ENCODE assay signal across 7 worm cellular contexts in the genomic region with DNA sequence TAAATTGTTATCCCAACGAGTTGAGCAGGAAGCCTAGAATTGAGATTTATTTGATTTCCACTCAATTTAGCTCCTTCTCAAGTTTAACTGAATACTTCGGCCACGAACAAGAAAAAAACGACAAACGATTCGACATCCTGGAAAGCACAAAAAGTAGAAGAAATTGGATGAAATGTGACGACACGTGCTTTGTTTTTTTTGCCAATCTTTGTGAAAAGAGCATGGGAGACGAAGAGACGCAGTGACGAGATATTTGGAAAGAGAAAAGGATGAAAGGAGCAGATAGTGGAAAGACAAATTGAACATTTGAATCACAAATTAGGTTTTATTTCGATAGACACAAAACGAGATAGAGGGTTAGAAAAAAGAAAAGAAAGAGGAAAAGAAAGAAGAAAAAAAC.
TF ChIP-seq lines count a peak whose summit lies in the region.

No protein-coding gene starts in this region.

TF ChIP-seq in whole organism, L1 larva, 84 proteins besides CTCF, POLR2A, EP300 and RAD21 (continues in another document):
- peak in 1 of 2 experiments; percentile 45 for TF ChIP-seq lsy-2 (tag; optimal IDR thresholded peaks at IDR 0.05; lab: Kevin White, UChicago)
- peak in 1 of 3 experiments; percentile 6 for TF ChIP-seq ceh-82 (tag; optimal IDR thresholded peaks at IDR 0.05; lab: Kevin White, UChicago)
- TF ChIP-seq fkh-10 (GFP tag; optimal IDR thresholded peaks at IDR 0.05; lab: Kevin White, UChicago): peak; percentile 76
- TF ChIP-seq efl-1 (optimal IDR thresholded peaks at IDR 0.05; lab: Kevin White, UChicago): peak in 1 of 2 experiments; percentile 5
- TF ChIP-seq efl-1 (GFP tag; optimal IDR thresholded peaks at IDR 0.05 in 1 of 2; lab: Kevin White, UChicago): no peak
- peak; percentile 84 for TF ChIP-seq lin-14 (GFP tag; optimal IDR thresholded peaks at IDR 0.05; lab: Kevin White, UChicago)
- TF ChIP-seq nhr-47 (tag; optimal IDR thresholded peaks at IDR 0.05; lab: Kevin White, UChicago): peak; percentile 38
- TF ChIP-seq ceh-63 (GFP tag; optimal IDR thresholded peaks at IDR 0.05; lab: Kevin White, UChicago): peak; percentile 56
- TF ChIP-seq unc-86 (tag; optimal IDR thresholded peaks at IDR 0.05; lab: Kevin White, UChicago): no peak
- peak; percentile 19 for TF ChIP-seq tbx-2 (tag; optimal IDR thresholded peaks at IDR 0.05; lab: Kevin White, UChicago)
- TF ChIP-seq mef-2 (tag; optimal IDR thresholded peaks at IDR 0.05; lab: Kevin White, UChicago): no peak
- TF ChIP-seq nhr-85 (tag; lab: Kevin White, UChicago): no peak

TF ChIP-seq in whole organism, L2 larva, 48 proteins besides CTCF, POLR2A, EP300 and RAD21:
- TF ChIP-seq lsy-2 (tag; optimal IDR thresholded peaks at IDR 0.05; lab: Kevin White, UChicago): peak in 1 of 2 experiments; percentile 14
- peak in 1 of 2 experiments; percentile 23 for TF ChIP-seq mdl-1 (tag; optimal IDR thresholded peaks at IDR 0.05; lab: Kevin White, UChicago)
- peak; percentile 82 for TF ChIP-seq nhr-129 (tag; optimal IDR thresholded peaks at IDR 0.05; lab: Kevin White, UChicago)
- TF ChIP-seq C34F6.9 (tag; optimal IDR thresholded peaks at IDR 0.05; lab: Kevin White, UChicago): peak; percentile 39
- peak; percentile 60 for TF ChIP-seq sem-4 (tag; optimal IDR thresholded peaks at IDR 0.05; lab: Kevin White, UChicago)
- TF ChIP-seq ZK546.5 (tag; optimal IDR thresholded peaks at IDR 0.05; lab: Kevin White, UChicago): no peak
- TF ChIP-seq lin-39 (tag; optimal IDR thresholded peaks at IDR 0.05; lab: Kevin White, UChicago): no peak

TF ChIP-seq in whole organism, L3 larva, 47 proteins besides CTCF, POLR2A, EP300 and RAD21 (continues in another document):
- TF ChIP-seq nhr-237 (tag; optimal IDR thresholded peaks at IDR 0.05; lab: Kevin White, UChicago): no peak
- no peak for TF ChIP-seq egl-27 (tag; optimal IDR thresholded peaks at IDR 0.05; lab: Kevin White, UChicago)
- no peak for TF ChIP-seq fkh-2 (tag; optimal IDR thresholded peaks at IDR 0.05; lab: Kevin White, UChicago)
- no peak for TF ChIP-seq ceh-82 (tag; optimal IDR thresholded peaks at IDR 0.05; lab: Kevin White, UChicago)
- no peak for TF ChIP-seq ztf-4 (tag; optimal IDR thresholded peaks at IDR 0.05; lab: Kevin White, UChicago)
- peak; percentile 81 for TF ChIP-seq fkh-10 (GFP tag; optimal IDR thresholded peaks at IDR 0.05; lab: Kevin White, UChicago)
- no peak for TF ChIP-seq unc-39 (tag; optimal IDR thresholded peaks at IDR 0.05; lab: Kevin White, UChicago)
- no peak for TF ChIP-seq ceh-9 (tag; optimal IDR thresholded peaks at IDR 0.05; lab: Kevin White, UChicago)
- no peak for TF ChIP-seq ztf-11 (tag; optimal IDR thresholded peaks at IDR 0.05; lab: Kevin White, UChicago)
- TF ChIP-seq nhr-77 (tag; optimal IDR thresholded peaks at IDR 0.05; lab: Kevin White, UChicago): no peak
- peak; percentile 17 for TF ChIP-seq nfya-1 (tag; optimal IDR thresholded peaks at IDR 0.05; lab: Kevin White, UChicago; ENCODE audit: insufficient read depth)
- TF ChIP-seq pha-4 (tag; optimal IDR thresholded peaks at IDR 0.05; lab: Kevin White, UChicago): no peak
- TF ChIP-seq zag-1 (tag; optimal IDR thresholded peaks at IDR 0.05; lab: Kevin White, UChicago): no peak
- no peak for TF ChIP-seq unc-62 (GFP tag; optimal IDR thresholded peaks at IDR 0.05; lab: Kevin White, UChicago)

TF ChIP-seq in whole organism, L4 larva, 104 proteins besides CTCF, POLR2A, EP300 and RAD21 (continues in another document):
- TF ChIP-seq aha-1 (tag; lab: Kevin White, UChicago) (no peak), duxl-1 (tag; optimal IDR thresholded peaks at IDR 0.05; lab: Kevin White, UChicago; ENCODE audit: poor library complexity) (no peak), gei-8 (GFP tag; optimal IDR thresholded peaks at IDR 0.05; lab: Kevin White, UChicago) (no peak), set-16 (GFP tag; IDR thresholded peaks at IDR 0.05; lab: Robert Waterston, UW) (no peak), fkh-10 (GFP tag; optimal IDR thresholded peaks at IDR 0.05; lab: Kevin White, UChicago) (peak; percentile 50), zfp-2 (tag; optimal IDR thresholded peaks at IDR 0.05; lab: Kevin White, UChicago) (no peak), mdl-1 (tag; optimal IDR thresholded peaks at IDR 0.05; lab: Kevin White, UChicago) (peak in 1 of 2 experiments; percentile 24), mep-1 (tag; optimal IDR thresholded peaks at IDR 0.05; lab: Kevin White, UChicago) (peak; percentile 17), ama-1 (optimal IDR thresholded peaks at IDR 0.05; lab: Kevin White, UChicago) (peak; percentile 29), nhr-48 (tag; optimal IDR thresholded peaks at IDR 0.05; lab: Kevin White, UChicago) (no peak), saeg-2 (GFP tag; IDR thresholded peaks at IDR 0.05; lab: Robert Waterston, UW) (no peak), ces-1 (GFP tag; optimal IDR thresholded peaks at IDR 0.05; lab: Kevin White, UChicago) (peak; percentile 28), rbr-2 (tag; optimal IDR thresholded peaks at IDR 0.05; lab: Kevin White, UChicago) (peak; percentile 6), pha-4 (GFP tag; IDR thresholded peaks at IDR 0.05; lab: Robert Waterston, UW) (no peak), pha-4 (tag; optimal IDR thresholded peaks at IDR 0.05; lab: Kevin White, UChicago) (no peak)

TF ChIP-seq in whole organism, late embryonic, 69 proteins besides CTCF, POLR2A, EP300 and RAD21:
- TF ChIP-seq ceh-48 (tag; optimal IDR thresholded peaks at IDR 0.05; lab: Kevin White, UChicago) (no peak), unc-42 (tag; optimal IDR thresholded peaks at IDR 0.05; lab: Kevin White, UChicago) (peak; percentile 91)

TF ChIP-seq in whole organism, mixed stage, embryonic, 35 proteins besides CTCF, POLR2A, EP300 and RAD21:
- TF ChIP-seq elt-3 (tag; optimal IDR thresholded peaks at IDR 0.05; lab: Kevin White, UChicago): no peak
- TF ChIP-seq ces-1 (GFP tag; optimal IDR thresholded peaks at IDR 0.05; lab: Kevin White, UChicago): peak; percentile 72

TF ChIP-seq in whole organism, young adult, 124 proteins besides CTCF, POLR2A, EP300 and RAD21:
- TF ChIP-seq bed-1 (GFP tag; IDR thresholded peaks at IDR 0.05; lab: Robert Waterston, UW) (no peak), hmg-1.2 (GFP tag; IDR thresholded peaks at IDR 0.05; lab: Robert Waterston, UW) (peak; percentile 66), efl-1 (GFP tag; optimal IDR thresholded peaks at IDR 0.05; lab: Kevin White, UChicago) (no peak), Y79H2A.3 (GFP tag; conservative IDR thresholded peaks at IDR 0.05; lab: Robert Waterston, UW) (no peak), xnd-1 (tag; optimal IDR thresholded peaks at IDR 0.05; lab: Kevin White, UChicago) (no peak), F57A8.1 (GFP tag; optimal IDR thresholded peaks at IDR 0.05; lab: Kevin White, UChicago) (no peak), F23B12.7 (tag; optimal IDR thresholded peaks at IDR 0.05; lab: Kevin White, UChicago; ENCODE audit: insufficient read depth) (no peak), lin-26 (GFP tag; IDR thresholded peaks at IDR 0.05; lab: Robert Waterston, UW) (no peak), lag-1 (GFP tag; IDR thresholded peaks at IDR 0.05; lab: Robert Waterston, UW) (no peak), hlh-26 (GFP tag; conservative IDR thresholded peaks at IDR 0.05; lab: Robert Waterston, UW) (no peak), let-526 (GFP tag; IDR thresholded peaks at IDR 0.05; lab: Robert Waterston, UW) (no peak), mes-4 (tag; optimal IDR thresholded peaks at IDR 0.05; lab: Kevin White, UChicago) (no peak), cebp-2 (GFP tag; IDR thresholded peaks at IDR 0.05; lab: Robert Waterston, UW) (0 out of 2 replicates have a peak, but pooled peaks have one; percentile 23)
